Fruit fly (Drosophila melanogaster) whole organism, embryonic: Measurements from ENCODE around the gene Cyp4ac1.

ENCODE experiments used
- Bgb ChIP-seq: fragments of 200-800 bp; sonication (Bioruptor generic); IDR thresholded peaks from 2 replicates; pipeline ENCODE4 v1.3.6; 2022; ENCODE audit warnings: missing biosample characterization, missing genetic modification characterization; ENCODE audit not compliant: partially characterized antibody
- CG11247 ChIP-seq: fragments of 200-800 bp; sonication (Bioruptor generic); IDR thresholded peaks from 2 replicates; pipeline ENCODE4 v1.3.6; 2022; ENCODE audit warnings: missing biosample characterization, missing genetic modification characterization
- CG15479 ChIP-seq: fragments of 200-800 bp; sonication (Bioruptor generic); optimal IDR thresholded peaks from 3 replicates; lab custom pipeline; 2019; ENCODE audit warnings: missing biosample characterization, mild to moderate bottlenecking, missing genetic modification characterization, moderate library complexity
- CG16863 ChIP-seq: fragments of 200-800 bp; sonication (Bioruptor generic); optimal IDR thresholded peaks from 3 replicates; lab custom pipeline; 2016; ENCODE audit warnings: missing biosample characterization, missing genetic modification characterization
- CG17802 ChIP-seq: fragments of 200-800 bp; sonication (Bioruptor generic); optimal IDR thresholded peaks from 2 replicates; lab custom pipeline; 2018; ENCODE audit warnings: missing biosample characterization, mild to moderate bottlenecking, missing genetic modification characterization, moderate library complexity
- CG18476 ChIP-seq: fragments of 200-800 bp; sonication (Bioruptor generic); optimal IDR thresholded peaks from 2 replicates; lab custom pipeline; 2016; ENCODE audit warnings: missing biosample characterization, mild to moderate bottlenecking, missing genetic modification characterization
- CG18599 ChIP-seq: fragments of 200-800 bp; sonication (Bioruptor generic); optimal IDR thresholded peaks from 3 replicates; lab custom pipeline; 2017; ENCODE audit warnings: missing biosample characterization, missing genetic modification characterization, mild to moderate bottlenecking, moderate library complexity, missing genetic modification reagents
- CG32532 ChIP-seq: fragments of 200-800 bp; sonication (Bioruptor generic); IDR thresholded peaks from 2 replicates; pipeline ENCODE4 v1.3.6; 2022; ENCODE audit warnings: missing biosample characterization, missing genetic modification characterization
- CG3407 ChIP-seq: fragments of 200-800 bp; sonication (Bioruptor generic); optimal IDR thresholded peaks from 2 replicates; lab custom pipeline; 2018; ENCODE audit warnings: missing biosample characterization, mild to moderate bottlenecking, missing genetic modification characterization
- CG3726 ChIP-seq: fragments of 200-800 bp; sonication (Bioruptor generic); IDR thresholded peaks from 3 replicates; pipeline ENCODE4, ENCODE4 v1.3.6; 2022; ENCODE audit warnings: missing biosample characterization, missing genetic modification characterization
- CG4617 ChIP-seq: fragments of 200-800 bp; sonication (Bioruptor generic); optimal IDR thresholded peaks from 3 replicates; lab custom pipeline; 2016; ENCODE audit warnings: missing biosample characterization, missing genetic modification characterization, borderline replicate concordance
- CG4707 ChIP-seq: fragments of 200-800 bp; sonication (Bioruptor generic); optimal IDR thresholded peaks from 2 replicates; lab custom pipeline; 2018; ENCODE audit warnings: missing biosample characterization, mild to moderate bottlenecking, missing genetic modification characterization, moderate library complexity
- CG7271 ChIP-seq: fragments of 200-800 bp; sonication (Bioruptor generic); optimal IDR thresholded peaks from 2 replicates; lab custom pipeline; 2018; ENCODE audit warnings: missing biosample characterization, mild to moderate bottlenecking, missing genetic modification characterization, moderate library complexity
- CG8478 ChIP-seq: fragments of >200 bp; optimal IDR thresholded peaks from 2 replicates; lab custom pipeline; 2018
- D19A ChIP-seq: fragments of 200-800 bp; optimal IDR thresholded peaks from 3 replicates; lab custom pipeline; 2019; ENCODE audit warnings: missing biosample characterization, mild to moderate bottlenecking, missing genetic modification characterization, moderate library complexity
- Dref ChIP-seq: fragments of 200-800 bp; sonication (Bioruptor generic); IDR thresholded peaks from 2 replicates; pipeline ENCODE4 v1.3.6; 2022; ENCODE audit warnings: missing biosample characterization, missing genetic modification characterization
- Ets65A ChIP-seq: fragments of 200-800 bp; sonication (Bioruptor generic); peaks from one replicate; lab custom pipeline; 2016; ENCODE audit warnings: missing biosample characterization, missing genetic modification characterization
- Hey ChIP-seq: fragments of 200-800 bp; sonication (Bioruptor generic); optimal IDR thresholded peaks from 3 replicates; lab custom pipeline; 2018; ENCODE audit warnings: missing biosample characterization, mild to moderate bottlenecking, missing genetic modification characterization
- HmgD ChIP-seq: fragments of 200-800 bp; sonication (Bioruptor generic); optimal IDR thresholded peaks from 3 replicates; lab custom pipeline; 2016; ENCODE audit warnings: missing biosample characterization, missing genetic modification characterization
- Med ChIP-seq: fragments of 200-800 bp; sonication (Bioruptor generic); peaks from one replicate; lab custom pipeline; 2016; ENCODE audit warnings: missing biosample characterization, missing genetic modification characterization, mild to moderate bottlenecking, inconsistent platforms, moderate library complexity
- Oli ChIP-seq: fragments of 200-800 bp; sonication (Bioruptor generic); optimal IDR thresholded peaks from 2 replicates; lab custom pipeline; 2018; ENCODE audit warnings: missing biosample characterization, mild to moderate bottlenecking, missing genetic modification characterization, moderate library complexity
- Rfx ChIP-seq: fragments of 200-800 bp; sonication (Bioruptor generic); IDR thresholded peaks from 2 replicates; pipeline ENCODE4 v1.3.6; 2022; ENCODE audit warnings: missing biosample characterization, missing genetic modification characterization
- Xrp1 ChIP-seq: fragments of 200-800 bp; sonication (Bioruptor generic); IDR thresholded peaks from 2 replicates; pipeline ENCODE4 v1.3.6; 2022; ENCODE audit warnings: missing biosample characterization, missing genetic modification characterization
- bsh ChIP-seq, 2 experiments: fragments of 200-800 bp; sonication (Bioruptor generic); optimal IDR thresholded peaks; 2 replicates each; lab custom pipeline; 2017 to 2018; ENCODE audit warnings: mild to moderate bottlenecking in 2 of 2, missing biosample characterization in 2 of 2, missing genetic modification characterization in 2 of 2, moderate library complexity in 1 of 2
- cg ChIP-seq: fragments of 200-800 bp; sonication (Bioruptor generic); optimal IDR thresholded peaks from 3 replicates; lab custom pipeline; 2019; ENCODE audit warnings: missing biosample characterization, mild to moderate bottlenecking, missing genetic modification characterization, moderate library complexity
- chm ChIP-seq: fragments of 200-800 bp; sonication (Bioruptor generic); IDR thresholded peaks from 2 replicates; pipeline ENCODE4 v1.3.6; 2022; ENCODE audit warnings: missing biosample characterization, missing genetic modification characterization
- corto ChIP-seq: fragments of 200-800 bp; sonication (Bioruptor generic); optimal IDR thresholded peaks from 2 replicates; lab custom pipeline; 2016; ENCODE audit warnings: missing biosample characterization, mild to moderate bottlenecking, missing genetic modification characterization, moderate library complexity
- fu2 ChIP-seq: fragments of 200-800 bp; sonication (Bioruptor generic); optimal IDR thresholded peaks from 2 replicates; lab custom pipeline; 2016; ENCODE audit warnings: missing biosample characterization, missing genetic modification characterization
- grn ChIP-seq: fragments of 200-800 bp; sonication (Bioruptor generic); optimal IDR thresholded peaks from 3 replicates; lab custom pipeline; 2017; ENCODE audit warnings: missing biosample characterization, missing genetic modification characterization
- h ChIP-seq: fragments of >200 bp; optimal IDR thresholded peaks from 2 replicates; lab custom pipeline; 2017
- hkb ChIP-seq, 2 experiments: fragments of 200-800 bp in 1 of 2; fragments of >200 bp in 1 of 2; sonication (Bioruptor generic) in 1 of 2; IDR thresholded peaks in 1 of 2; optimal IDR thresholded peaks in 1 of 2; 2 replicates each; pipeline versions ENCODE4 v1.3.6 to Lab custom; 2017 to 2022; ENCODE audit warnings: missing biosample characterization in 1 of 2, missing genetic modification characterization in 1 of 2
- jigr1 ChIP-seq: fragments of 200-800 bp; sonication (Bioruptor generic); IDR thresholded peaks from 3 replicates; pipeline ENCODE4 v1.3.6; 2022; ENCODE audit warnings: missing biosample characterization, missing genetic modification characterization
- nom ChIP-seq: fragments of 200-800 bp; sonication (Bioruptor generic); optimal IDR thresholded peaks from 2 replicates; lab custom pipeline; 2017; ENCODE audit warnings: missing biosample characterization, missing genetic modification characterization, mild to moderate bottlenecking, moderate library complexity, missing genetic modification reagents
- sens ChIP-seq: fragments of 200-800 bp; sonication (Bioruptor generic); peaks from one replicate; lab custom pipeline; 2016; ENCODE audit warnings: missing biosample characterization, missing genetic modification characterization
- ssp ChIP-seq: fragments of 200-800 bp; sonication (Bioruptor generic); IDR thresholded peaks from 2 replicates; pipeline ENCODE4 v1.3.6; 2022; ENCODE audit warnings: missing biosample characterization, missing genetic modification characterization
- vfl ChIP-seq: fragments of 200-800 bp; sonication (Bioruptor generic); optimal IDR thresholded peaks from 2 replicates; lab custom pipeline; 2016; ENCODE audit warnings: missing biosample characterization, missing genetic modification characterization
- wek ChIP-seq: fragments of 200-800 bp; sonication (Bioruptor generic); optimal IDR thresholded peaks from 3 replicates; lab custom pipeline; 2018; ENCODE audit warnings: missing biosample characterization, mild to moderate bottlenecking, missing genetic modification characterization, moderate library complexity
- z ChIP-seq: fragments of 200-800 bp; sonication (Bioruptor generic); IDR thresholded peaks from 3 replicates; pipeline ENCODE4 v1.3.6; 2022; ENCODE audit warnings: missing biosample characterization, missing genetic modification characterization
- zfh2 ChIP-seq: fragments of 200-800 bp; sonication (Bioruptor generic); optimal IDR thresholded peaks from 2 replicates; lab custom pipeline; 2016; ENCODE audit warnings: missing biosample characterization, missing genetic modification characterization

Cyp4ac1 gene

DNA sequence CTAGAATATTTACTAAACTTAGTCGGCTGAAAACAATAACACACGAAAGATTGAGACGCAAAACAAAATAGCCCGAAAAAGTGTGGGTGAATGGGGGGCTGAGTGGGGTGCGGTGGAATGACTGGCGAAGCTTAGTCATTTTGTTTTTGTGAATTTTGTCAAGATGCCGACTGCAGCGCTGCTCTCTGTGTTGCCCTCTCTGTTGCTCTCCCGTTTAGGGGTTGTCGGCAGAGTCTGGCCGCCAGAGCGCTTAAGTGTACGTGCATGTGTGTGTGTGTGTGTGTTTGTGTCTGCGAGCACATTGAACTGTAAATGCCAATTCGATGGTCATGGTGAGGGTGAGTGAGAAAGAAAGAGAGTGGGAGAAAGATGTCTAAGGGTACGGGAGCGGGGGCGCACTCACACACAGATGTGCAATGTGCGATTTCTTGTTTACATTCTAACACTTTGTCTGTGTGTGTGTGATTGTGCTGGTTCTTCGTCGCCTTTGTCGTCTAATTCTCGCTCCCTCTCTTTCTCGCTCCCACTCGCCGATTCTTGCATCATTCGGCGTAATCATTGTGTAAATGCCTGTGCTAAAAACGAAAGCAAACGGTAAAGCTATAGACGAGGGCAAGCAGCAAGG, 42.7 kb downstream of the Cyp4ac1 start (continued):
- TF ChIP-seq CG3726 (GFP tag; lab: Robert Waterston, UW) (no peak), Oli (tag; lab: Kevin White, UChicago) (no peak), Bgb (peak; percentile 21; the same call in 1 of the 2 replicates), jigr1 (no peak), CG15479 (GFP tag; lab: Kevin White, UChicago) (peak; percentile 87), CG18599 (GFP tag; lab: Kevin White, UChicago) (no peak), zfh2 (GFP tag; lab: Kevin White, UChicago) (no peak), CG11247 (GFP tag; lab: Robert Waterston, UW) (no peak), z (GFP tag; lab: Robert Waterston, UW) (peak; percentile 42; the same call in 1 of the 3 replicates), chm (GFP tag; lab: Robert Waterston, UW) (peak; percentile 19; the same call in 1 of the 2 replicates), h (lab: Kevin White, UChicago) (no peak), D19A (tag; lab: Kevin White, UChicago) (no peak), Xrp1 (no peak; the same call in 1 of the 2 replicates), hkb (optimal IDR thresholded peaks at IDR 0.05; lab: Kevin White, UChicago) (no peak), hkb (GFP tag; IDR thresholded peaks at IDR 0.05; lab: Robert Waterston, UW) (0 out of 2 replicates have a peak, but pooled peaks have one; percentile 8), HmgD (GFP tag; lab: Kevin White, UChicago) (peak; percentile 15), nom (GFP tag; lab: Kevin White, UChicago) (peak; percentile 13), CG32532 (GFP tag; lab: Robert Waterston, UW) (peak; percentile 26; the same call in 1 of the 2 replicates)

DNA sequence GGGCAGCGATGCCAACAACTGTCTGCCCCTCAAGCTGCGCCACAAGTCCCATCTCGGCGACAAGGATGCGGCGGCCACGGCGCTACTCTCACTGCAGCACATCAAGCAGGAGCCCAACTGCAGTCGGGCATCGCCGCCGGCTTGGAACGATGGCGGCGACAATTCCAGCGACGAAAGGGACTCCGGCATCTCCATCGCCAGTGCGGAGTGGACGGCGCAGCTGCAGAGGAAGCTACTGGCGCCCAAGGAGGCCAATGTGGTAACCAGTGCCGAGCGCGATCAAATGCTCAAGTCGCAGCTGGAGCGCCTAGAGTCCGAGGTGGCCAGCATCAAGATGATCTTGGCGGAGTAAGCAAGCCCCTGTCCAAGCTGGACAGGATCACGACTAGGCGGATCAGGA, 45.6 kb downstream of the Cyp4ac1 start:
- TF ChIP-seq CG4617 (no peak), CG8478 (lab: Kevin White, UChicago) (no peak), wek (GFP tag; lab: Kevin White, UChicago) (no peak), Ets65A (GFP tag; lab: Kevin White, UChicago) (peak; percentile 92), CG4707 (GFP tag; lab: Kevin White, UChicago) (no peak), CG16863 (GFP tag; lab: Kevin White, UChicago) (no peak), bsh (GFP tag; optimal IDR thresholded peaks at IDR 0.05; lab: Kevin White, UChicago) (no peak), cg (no peak), fu2 (GFP tag; lab: Kevin White, UChicago) (no peak), sens (GFP tag; lab: Kevin White, UChicago) (peak; percentile 35), grn (GFP tag; lab: Kevin White, UChicago) (no peak), vfl (GFP tag; lab: Kevin White, UChicago) (no peak), ssp (GFP tag; lab: Robert Waterston, UW) (no peak), Med (peak; percentile 39), CG3407 (no peak), CG18476 (GFP tag; lab: Kevin White, UChicago) (no peak), Hey (tag; lab: Kevin White, UChicago) (no peak), corto (GFP tag; lab: Kevin White, UChicago) (no peak), CG17802 (tag; lab: Kevin White, UChicago) (no peak), nom (GFP tag; lab: Kevin White, UChicago) (no peak), CG7271 (no peak), Rfx (GFP tag; lab: Robert Waterston, UW) (no peak), Dref (GFP tag; lab: Robert Waterston, UW) (no peak)
